Worm (Caenorhabditis elegans): ENCODE data around the gene C44H9.4.

Gene C44H9.4

DNA sequence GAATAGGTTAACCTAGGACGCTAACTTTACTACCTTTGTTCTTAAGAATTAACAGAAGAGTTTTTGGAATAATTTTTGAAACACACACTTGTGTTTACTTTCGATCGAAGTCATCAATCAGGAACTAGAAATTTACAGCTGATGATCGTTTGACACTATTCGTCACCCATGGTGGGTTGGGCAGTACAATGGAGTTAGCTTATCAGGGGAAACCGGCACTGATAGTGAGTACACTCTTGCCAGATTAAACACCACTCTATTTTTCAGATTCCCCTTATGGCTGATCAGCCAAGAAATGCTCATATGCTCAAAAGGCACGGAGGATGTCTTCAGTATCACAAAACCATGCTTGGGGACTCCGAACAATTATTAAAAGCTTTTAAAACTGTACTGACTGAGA, 13.4 kb upstream of the C44H9.4 start:
- TF ChIP-seq lin-11 (tag; optimal IDR thresholded peaks at IDR 0.05) = no peak
- TF ChIP-seq fos-1 (tag; optimal IDR thresholded peaks at IDR 0.05) = peak; percentile 68

DNA sequence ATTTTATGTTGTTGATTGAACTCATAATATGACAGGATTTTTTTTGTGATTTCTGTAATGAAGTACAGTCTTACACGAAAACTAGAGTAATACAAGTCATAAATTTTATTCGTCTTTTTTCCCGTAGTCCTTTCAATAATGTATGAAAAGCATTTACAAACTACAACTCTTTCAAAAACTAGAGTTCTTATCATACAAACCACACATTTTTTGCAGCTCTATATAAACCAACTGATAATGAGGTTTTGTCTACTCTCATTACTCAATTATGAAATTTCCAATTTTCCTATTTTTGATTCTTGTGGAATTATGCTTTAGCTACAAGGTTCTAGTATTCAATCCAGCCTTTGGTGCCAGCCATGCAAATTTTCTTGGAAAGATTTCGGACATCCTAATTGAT, 10.7 kb upstream of the C44H9.4 start, which contains the start of gene ugt-16:
TSS of gene ugt-16 (plus strand) at position 248 of the 400 bp plus-strand sequence.
- TF ChIP-seq elt-3 (tag; optimal IDR thresholded peaks at IDR 0.05) (no peak), nhr-23 (tag; optimal IDR thresholded peaks at IDR 0.05) (no peak), C34F6.9 (tag; optimal IDR thresholded peaks at IDR 0.05) (no peak), sma-9 (GFP tag; optimal IDR thresholded peaks at IDR 0.05) (peak; percentile 15), sma-9 (tag; optimal IDR thresholded peaks at IDR 0.05) (no peak), ztf-4 (tag; optimal IDR thresholded peaks at IDR 0.05) (no peak), fos-1 (tag; optimal IDR thresholded peaks at IDR 0.05) (peak; percentile 52), lsy-2 (tag; optimal IDR thresholded peaks at IDR 0.05) (no peak), unc-55 (GFP tag; optimal IDR thresholded peaks at IDR 0.05) (no peak), lin-13 (GFP tag; optimal IDR thresholded peaks at IDR 0.05) (no peak), nhr-10 (tag; optimal IDR thresholded peaks at IDR 0.05) (no peak), gmeb-1 (tag; optimal IDR thresholded peaks at IDR 0.05) (peak; percentile 5), nhr-21 (tag; optimal IDR thresholded peaks at IDR 0.05) (no peak), snpc-4 (tag; optimal IDR thresholded peaks at IDR 0.05) (no peak), R02D3.7 (tag; optimal IDR thresholded peaks at IDR 0.05) (no peak), aly-2 (tag; optimal IDR thresholded peaks at IDR 0.05) (no peak), crh-2 (tag; optimal IDR thresholded peaks at IDR 0.05) (no peak), nhr-6 (tag; optimal IDR thresholded peaks at IDR 0.05) (no peak)

DNA sequence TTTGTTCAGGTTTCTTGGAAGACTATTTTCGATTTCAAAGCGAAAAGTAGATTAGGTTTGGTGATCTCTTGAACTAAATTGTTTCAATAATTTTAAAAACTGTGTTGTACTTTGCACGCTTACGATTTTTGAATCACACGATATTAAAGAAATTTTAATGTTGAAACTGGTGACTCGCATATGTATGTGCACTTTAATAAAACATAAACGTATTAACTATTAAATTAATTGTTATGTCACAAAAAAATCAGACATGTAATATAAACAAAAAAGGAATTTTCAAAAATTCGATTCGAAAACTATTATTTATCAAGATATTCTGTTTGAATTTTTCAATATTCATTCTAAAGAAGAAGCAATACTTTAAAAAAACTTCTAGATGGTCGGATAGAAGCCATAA, 8.3 kb upstream of the C44H9.4 start, which contains the start of gene ugt-15:
TSS of gene ugt-15 (plus strand) at position 301 of the 400 bp plus-strand sequence.
- no peak for TF ChIP-seq ceh-16 (tag; optimal IDR thresholded peaks at IDR 0.05)

ce11 chrV:12844748-12845147, 9.3 kb downstream of the C44H9.4 start:
- TF ChIP-seq fos-1 (tag; optimal IDR thresholded peaks at IDR 0.05) (peak; percentile 65), zag-1 (tag; optimal IDR thresholded peaks at IDR 0.05) (no peak), lin-11 (tag; optimal IDR thresholded peaks at IDR 0.05) (no peak)

DNA sequence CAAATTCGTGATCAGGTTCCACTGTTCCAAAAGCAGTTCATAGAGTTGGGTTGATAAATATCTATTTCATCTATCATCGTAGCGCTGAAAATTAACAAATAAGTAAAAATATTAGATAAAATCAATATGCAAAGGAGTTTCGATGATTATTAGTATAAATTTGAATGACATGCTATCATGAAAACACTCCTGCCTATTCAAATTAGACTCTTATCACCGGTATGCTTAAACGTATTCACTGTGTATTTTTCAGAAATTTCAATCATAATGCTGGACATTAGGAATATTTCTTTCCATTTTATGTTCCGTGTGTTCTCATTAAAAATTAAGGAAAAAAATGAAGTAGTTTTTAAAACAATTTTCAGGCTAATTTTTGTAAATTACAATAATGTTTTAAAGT, 9.8 kb downstream of the C44H9.4 start, which contains the start of gene C44H9.6:
TSS of gene C44H9.6 (minus strand) at position 101 of the 400 bp plus-strand sequence.
- no peak for TF ChIP-seq nhr-25 (tag; optimal IDR thresholded peaks at IDR 0.05)
- TF ChIP-seq ceh-16 (tag; optimal IDR thresholded peaks at IDR 0.05) = no peak
- TF ChIP-seq ZK546.5 (tag; optimal IDR thresholded peaks at IDR 0.05) = no peak
- TF ChIP-seq sma-3 (GFP tag; optimal IDR thresholded peaks at IDR 0.05) = no peak
- TF ChIP-seq unc-39 (tag; optimal IDR thresholded peaks at IDR 0.05) = no peak
- TF ChIP-seq lin-39 (tag; optimal IDR thresholded peaks at IDR 0.05) = no peak
- TF ChIP-seq fos-1 (tag; optimal IDR thresholded peaks at IDR 0.05) = peak; percentile 16
- no peak for TF ChIP-seq snpc-4 (tag; optimal IDR thresholded peaks at IDR 0.05)

- TF ChIP-seq ama-1 (optimal IDR thresholded peaks at IDR 0.05) (no peak), nhr-25 (tag; optimal IDR thresholded peaks at IDR 0.05) (no peak), nhr-12 (tag; optimal IDR thresholded peaks at IDR 0.05) (no peak), fos-1 (tag; optimal IDR thresholded peaks at IDR 0.05) (peak; percentile 8), F13H6.1 (tag; optimal IDR thresholded peaks at IDR 0.05) (no peak), blmp-1 (tag; optimal IDR thresholded peaks at IDR 0.05; ENCODE audit: insufficient read depth) (no peak), lin-13 (GFP tag; optimal IDR thresholded peaks at IDR 0.05) (no peak), ztf-4 (tag; optimal IDR thresholded peaks at IDR 0.05) (no peak)
Measured at ce11 chrV:12849736-12850135, 14.2 kb downstream of the C44H9.4 start, which contains the start of gene C44H9.5. Gene C44H9.5, minus strand, starts transcription at chrV:12849864.

DNA sequence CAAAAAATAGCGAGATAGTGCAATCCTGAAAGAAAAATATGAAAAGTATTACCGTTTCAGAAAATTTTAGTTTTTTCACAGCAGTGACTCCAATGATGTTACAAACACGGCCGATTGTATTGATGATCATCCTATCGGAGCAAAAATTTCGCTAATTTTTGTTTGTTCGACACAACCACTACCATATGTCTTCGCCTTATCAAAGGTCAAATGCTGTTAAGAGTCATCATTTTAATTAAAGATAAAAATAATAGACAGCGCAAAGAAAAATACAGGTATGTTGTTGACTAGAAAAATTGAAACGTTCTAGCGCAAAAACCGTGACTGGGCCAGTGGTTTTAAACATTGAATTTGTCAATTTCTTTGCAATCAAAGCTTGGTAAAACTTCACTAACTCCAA, 16.9 kb downstream of the C44H9.4 start:
- TF ChIP-seq sem-4 (tag; optimal IDR thresholded peaks at IDR 0.05) (no peak), elt-1 (tag; optimal IDR thresholded peaks at IDR 0.05) (no peak), aly-2 (tag; optimal IDR thresholded peaks at IDR 0.05) (no peak), mbf-1 (tag; optimal IDR thresholded peaks at IDR 0.05) (no peak), fos-1 (tag; optimal IDR thresholded peaks at IDR 0.05) (peak; percentile 8), nhr-25 (tag; optimal IDR thresholded peaks at IDR 0.05) (no peak), nhr-129 (tag; optimal IDR thresholded peaks at IDR 0.05) (no peak), nhr-237 (tag; optimal IDR thresholded peaks at IDR 0.05) (no peak)
